Worm (Caenorhabditis elegans) whole organism, mixed stage, embryonic: ENCODE measurements around the gene hgrs-1.

Source experiments
- M03D4.4 ChIP-seq: sonication (generic microtip); optimal IDR thresholded peaks from 2 replicates; lab custom pipeline; 2017; ENCODE audit warnings: mild to moderate bottlenecking, missing genetic modification characterization, missing compliant biosample characterization
- bed-3 ChIP-seq: fragments of 200-800 bp; sonication (Bioruptor generic); optimal IDR thresholded peaks from 3 replicates; lab custom pipeline; 2018; ENCODE audit warnings: mild to moderate bottlenecking, missing genetic modification characterization, moderate library complexity, missing compliant biosample characterization
- blmp-1 ChIP-seq: fragments of 150-350 bp; optimal IDR thresholded peaks from 2 replicates; lab custom pipeline; 2014; ENCODE audit warnings: missing biosample characterization, missing genetic modification characterization
- ceh-39 ChIP-seq: fragments of 150-350 bp; optimal IDR thresholded peaks from 2 replicates; lab custom pipeline; 2014; ENCODE audit warnings: missing biosample characterization, missing genetic modification characterization
- ceh-43 ChIP-seq: fragments of 200-800 bp; sonication (Bioruptor generic); optimal IDR thresholded peaks from 2 replicates; lab custom pipeline; 2018; ENCODE audit warnings: mild to moderate bottlenecking, missing genetic modification characterization, moderate library complexity, missing compliant biosample characterization
- ceh-83 ChIP-seq: fragments of 200-800 bp; sonication (Bioruptor generic); optimal IDR thresholded peaks from 2 replicates; lab custom pipeline; 2018; ENCODE audit warnings: mild to moderate bottlenecking, missing genetic modification characterization, missing compliant biosample characterization
- ces-1 ChIP-seq: fragments of 150-350 bp; optimal IDR thresholded peaks from 2 replicates; lab custom pipeline; 2014; ENCODE audit warnings: missing biosample characterization, missing genetic modification reagents, missing genetic modification characterization
- drap-1 ChIP-seq: fragments of 200-800 bp; sonication (Bioruptor generic); optimal IDR thresholded peaks from 3 replicates; lab custom pipeline; 2018; ENCODE audit warnings: mild to moderate bottlenecking, missing genetic modification characterization, missing compliant biosample characterization
- elt-1 ChIP-seq: sonication (generic microtip); optimal IDR thresholded peaks from 2 replicates; lab custom pipeline; 2017; ENCODE audit warnings: missing genetic modification characterization, mild to moderate bottlenecking, missing compliant biosample characterization, antibody characterized with exemption, moderate library complexity, borderline replicate concordance; ENCODE audit not compliant: insufficient read depth
- elt-3 ChIP-seq: fragments of 150-350 bp; optimal IDR thresholded peaks from 2 replicates; lab custom pipeline; 2014; ENCODE audit warnings: missing biosample characterization, missing genetic modification characterization
- flh-1 ChIP-seq: fragments of 200-800 bp; sonication (Bioruptor generic); optimal IDR thresholded peaks from 2 replicates; lab custom pipeline; 2018; ENCODE audit warnings: mild to moderate bottlenecking, missing genetic modification characterization, moderate library complexity, missing compliant biosample characterization
- ham-2 ChIP-seq: fragments of 200-800 bp; sonication (Bioruptor generic); optimal IDR thresholded peaks from 2 replicates; lab custom pipeline; 2018; ENCODE audit warnings: mild to moderate bottlenecking, missing genetic modification characterization, missing compliant biosample characterization
- hlh-1 ChIP-seq: fragments of 150-350 bp; optimal IDR thresholded peaks from 2 replicates; lab custom pipeline; 2014; ENCODE audit warnings: missing biosample characterization, missing genetic modification reagents, missing genetic modification characterization
- lin-13 ChIP-seq: fragments of 150-350 bp; optimal IDR thresholded peaks from 2 replicates; lab custom pipeline; 2014; ENCODE audit warnings: missing biosample characterization, missing genetic modification characterization
- lin-32 ChIP-seq: fragments of 200-800 bp; sonication (Bioruptor generic); optimal IDR thresholded peaks from 2 replicates; lab custom pipeline; 2018; ENCODE audit warnings: mild to moderate bottlenecking, missing genetic modification characterization, missing compliant biosample characterization
- lsy-2 ChIP-seq: fragments of 150-350 bp; optimal IDR thresholded peaks from 2 replicates; lab custom pipeline; 2014; ENCODE audit warnings: missing biosample characterization, missing genetic modification characterization
- mep-1 ChIP-seq: fragments of 150-350 bp; optimal IDR thresholded peaks from 2 replicates; lab custom pipeline; 2017; ENCODE audit warnings: missing biosample characterization, missing genetic modification reagents, missing genetic modification characterization, inconsistent platforms
- mls-2 ChIP-seq: sonication (generic microtip); optimal IDR thresholded peaks from 2 replicates; lab custom pipeline; 2016; ENCODE audit warnings: mild to moderate bottlenecking, missing genetic modification characterization, moderate library complexity, missing compliant biosample characterization
- nhr-2 ChIP-seq: fragments of 150-350 bp; optimal IDR thresholded peaks from 2 replicates; lab custom pipeline; 2014; ENCODE audit warnings: missing biosample characterization, missing genetic modification characterization
- nhr-237 ChIP-seq: fragments of 150-350 bp; optimal IDR thresholded peaks from 2 replicates; lab custom pipeline; 2014; ENCODE audit warnings: missing biosample characterization, missing genetic modification characterization
- nhr-28 ChIP-seq: fragments of 150-350 bp; optimal IDR thresholded peaks from 2 replicates; lab custom pipeline; 2014; ENCODE audit warnings: missing biosample characterization, missing genetic modification characterization
- nhr-76 ChIP-seq: sonication (generic microtip); optimal IDR thresholded peaks from 2 replicates; lab custom pipeline; 2017; ENCODE audit warnings: missing biosample characterization, missing genetic modification characterization
- pha-4 ChIP-seq: fragments of 150-350 bp; optimal IDR thresholded peaks from 2 replicates; lab custom pipeline; 2018; ENCODE audit warnings: missing biosample characterization, missing genetic modification reagents, missing genetic modification characterization
- sem-2 ChIP-seq: fragments of 200-800 bp; sonication (Bioruptor generic); optimal IDR thresholded peaks from 2 replicates; lab custom pipeline; 2018; ENCODE audit warnings: mild to moderate bottlenecking, missing genetic modification characterization, missing compliant biosample characterization
- snpc-4 ChIP-seq: fragments of 150-350 bp; optimal IDR thresholded peaks from 2 replicates; lab custom pipeline; 2014; ENCODE audit warnings: missing biosample characterization, missing genetic modification characterization
- sptf-1 ChIP-seq: sonication (generic microtip); optimal IDR thresholded peaks from 2 replicates; lab custom pipeline; 2017; ENCODE audit warnings: mild to moderate bottlenecking, missing genetic modification characterization, moderate library complexity, missing compliant biosample characterization
- tbx-8 ChIP-seq: fragments of 200-800 bp; sonication (Bioruptor generic); optimal IDR thresholded peaks from 2 replicates; lab custom pipeline; 2018; ENCODE audit warnings: mild to moderate bottlenecking, missing genetic modification characterization, moderate library complexity, missing compliant biosample characterization
- unc-120 ChIP-seq: sonication (generic microtip); optimal IDR thresholded peaks from 2 replicates; lab custom pipeline; 2017; ENCODE audit warnings: missing genetic modification characterization, missing compliant biosample characterization; ENCODE audit not compliant: poor library complexity, severe bottlenecking
- unc-39 ChIP-seq: fragments of 150-350 bp; optimal IDR thresholded peaks from 2 replicates; lab custom pipeline; 2014; ENCODE audit warnings: missing biosample characterization, missing genetic modification characterization
- unc-62 ChIP-seq: fragments of 150-350 bp; optimal IDR thresholded peaks from 2 replicates; lab custom pipeline; 2014; ENCODE audit warnings: missing biosample characterization, missing genetic modification reagents, missing genetic modification characterization
- zip-8 ChIP-seq: fragments of 150-350 bp; optimal IDR thresholded peaks from 2 replicates; lab custom pipeline; 2014; ENCODE audit warnings: missing biosample characterization, missing genetic modification characterization
- ztf-11 ChIP-seq: fragments of 150-350 bp; optimal IDR thresholded peaks from 2 replicates; lab custom pipeline; 2014; ENCODE audit warnings: missing biosample characterization, missing genetic modification characterization

Gene hgrs-1

DNA sequence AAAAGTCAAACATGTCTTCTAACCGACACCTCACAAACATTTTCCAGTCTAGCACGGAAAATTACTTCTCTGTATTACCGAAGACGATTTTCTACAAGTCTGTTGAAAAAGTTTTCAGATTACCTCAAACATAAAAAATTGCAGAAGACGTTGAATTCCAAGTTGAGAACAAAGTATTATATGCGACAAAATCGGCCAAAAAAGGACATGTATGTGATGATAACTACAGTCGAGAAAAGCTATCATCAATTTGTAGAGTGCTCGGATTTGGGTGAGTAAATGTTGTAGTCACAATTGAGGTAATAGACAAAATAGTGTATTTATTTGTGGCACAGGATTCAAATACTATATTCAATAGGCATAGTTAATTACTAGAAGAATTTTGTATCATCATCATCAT, 3.0 kb upstream of the hgrs-1 start:
- TF ChIP-seq lsy-2 (tag; lab: Kevin White, UChicago) (no peak), sptf-1 (tag; lab: Kevin White, UChicago) (no peak), drap-1 (GFP tag; lab: Kevin White, UChicago) (no peak), nhr-28 (no peak), lin-32 (GFP tag; lab: Kevin White, UChicago) (no peak), blmp-1 (tag; lab: Kevin White, UChicago) (no peak), elt-1 (tag; lab: Kevin White, UChicago) (no peak), unc-120 (tag; lab: Kevin White, UChicago) (no peak), ham-2 (GFP tag; lab: Kevin White, UChicago) (no peak), zip-8 (no peak), ceh-43 (GFP tag; lab: Kevin White, UChicago) (no peak), flh-1 (no peak), unc-39 (tag; lab: Kevin White, UChicago) (no peak), nhr-237 (tag; lab: Kevin White, UChicago) (no peak), ceh-83 (no peak), mls-2 (tag; lab: Kevin White, UChicago) (no peak), ces-1 (GFP tag; lab: Kevin White, UChicago) (no peak), unc-62 (GFP tag; lab: Kevin White, UChicago) (no peak)
- TF ChIP-seq, all 35 proteins: peak for 0

- no peak for TF ChIP-seq bed-3 (GFP tag; lab: Kevin White, UChicago)
Measured at ce11 chrIV:8206314-8206713, 466 bp upstream of the hgrs-1 start, which contains the start of gene svh-1. TSS of gene svh-1 (plus strand) at chrIV:8206614.

DNA sequence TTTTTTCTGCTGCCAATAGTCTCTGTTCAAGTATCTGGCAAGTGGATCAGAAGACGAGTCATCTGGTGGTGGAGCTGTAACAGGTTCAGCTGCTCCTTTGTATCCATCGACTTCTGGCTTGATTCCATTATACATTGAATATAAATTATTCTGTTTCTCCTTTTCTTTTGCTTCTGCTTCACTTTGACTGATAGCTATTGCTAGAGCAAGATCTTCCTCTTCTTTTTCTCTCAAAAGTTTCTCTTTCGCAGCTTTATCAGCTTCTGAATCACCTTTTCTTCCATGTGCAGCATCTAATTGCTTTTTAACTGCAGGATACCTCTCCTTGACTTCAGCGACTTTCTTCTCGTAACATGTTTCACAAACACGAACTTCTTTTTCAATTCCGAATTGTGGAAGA, 2.3 kb downstream of the hgrs-1 start:
- TF ChIP-seq pha-4 (tag; lab: Kevin White, UChicago) = no peak
- TF ChIP-seq drap-1 (GFP tag; lab: Kevin White, UChicago) = no peak
- TF ChIP-seq ztf-11 = no peak
- TF ChIP-seq nhr-76 = no peak
- TF ChIP-seq nhr-2 (tag; lab: Kevin White, UChicago) = no peak
- TF ChIP-seq sem-2 (GFP tag; lab: Kevin White, UChicago) = no peak
- no peak for TF ChIP-seq M03D4.4 (tag; lab: Kevin White, UChicago)
- TF ChIP-seq tbx-8 (GFP tag; lab: Kevin White, UChicago) = no peak
- no peak for TF ChIP-seq elt-1 (tag; lab: Kevin White, UChicago)
- TF ChIP-seq unc-62 (GFP tag; lab: Kevin White, UChicago) = no peak
- no peak for TF ChIP-seq sptf-1 (tag; lab: Kevin White, UChicago)
- TF ChIP-seq lin-13 = no peak
- no peak for TF ChIP-seq unc-39 (tag; lab: Kevin White, UChicago)
- TF ChIP-seq hlh-1 = no peak

DNA sequence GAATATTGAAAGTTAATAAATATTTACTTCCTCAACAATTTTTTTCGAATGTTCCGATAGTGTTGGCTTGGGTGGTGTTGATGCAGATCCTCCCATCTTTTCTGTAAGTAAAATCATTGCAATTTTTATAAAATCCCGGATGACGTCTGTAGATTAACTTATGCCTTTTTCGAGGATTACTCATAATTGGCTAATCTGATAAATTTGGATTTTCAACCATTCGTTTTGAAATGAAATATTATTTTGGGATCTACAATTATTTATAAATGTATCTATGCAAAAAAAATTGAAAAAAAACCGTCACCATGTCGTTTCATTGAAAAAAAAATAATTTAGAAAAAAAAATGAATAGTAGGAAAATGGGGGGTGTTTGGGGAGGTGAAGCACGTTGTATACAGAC, 4.7 kb downstream of the hgrs-1 start, which contains the start of gene glrx-22:
glrx-22 (minus strand) TSS at position 101 of the 400 bp plus-strand sequence.
- TF ChIP-seq flh-1 (no peak), unc-120 (tag; lab: Kevin White, UChicago) (no peak), ceh-39 (tag; lab: Kevin White, UChicago) (no peak)

DNA sequence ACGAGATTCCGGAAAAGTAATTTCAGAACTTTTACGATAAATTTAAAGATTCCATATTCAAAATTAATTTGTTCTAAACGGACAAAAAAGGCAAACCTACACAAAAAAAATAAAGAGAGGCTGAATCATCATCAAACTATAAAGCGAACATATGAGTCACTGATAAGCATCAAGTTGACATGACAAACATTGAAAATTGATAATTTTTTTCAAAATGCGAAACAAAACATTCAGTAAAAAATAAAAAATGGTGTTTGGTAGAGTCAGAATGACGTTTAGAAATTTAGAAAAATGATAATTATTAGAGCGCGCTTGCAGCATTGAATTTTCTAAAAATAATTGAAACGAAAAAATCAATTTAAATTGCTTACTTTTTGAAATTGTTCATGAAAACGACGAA, 6.0 kb downstream of the hgrs-1 start:
- TF ChIP-seq ces-1 (GFP tag; lab: Kevin White, UChicago) (no peak), snpc-4 (no peak), ham-2 (GFP tag; lab: Kevin White, UChicago) (no peak), nhr-28 (no peak), mep-1 (tag; lab: Kevin White, UChicago) (no peak), tbx-8 (GFP tag; lab: Kevin White, UChicago) (no peak), zip-8 (no peak), mls-2 (tag; lab: Kevin White, UChicago) (no peak), elt-3 (tag; lab: Kevin White, UChicago) (no peak), unc-120 (tag; lab: Kevin White, UChicago) (no peak), unc-62 (GFP tag; lab: Kevin White, UChicago) (no peak), lin-13 (no peak), ceh-43 (GFP tag; lab: Kevin White, UChicago) (no peak), ceh-83 (no peak), bed-3 (GFP tag; lab: Kevin White, UChicago) (no peak), ztf-11 (no peak)
